Fruit fly (Drosophila melanogaster): ENCODE results near the gene CG1271.

Gene CG1271

DNA sequence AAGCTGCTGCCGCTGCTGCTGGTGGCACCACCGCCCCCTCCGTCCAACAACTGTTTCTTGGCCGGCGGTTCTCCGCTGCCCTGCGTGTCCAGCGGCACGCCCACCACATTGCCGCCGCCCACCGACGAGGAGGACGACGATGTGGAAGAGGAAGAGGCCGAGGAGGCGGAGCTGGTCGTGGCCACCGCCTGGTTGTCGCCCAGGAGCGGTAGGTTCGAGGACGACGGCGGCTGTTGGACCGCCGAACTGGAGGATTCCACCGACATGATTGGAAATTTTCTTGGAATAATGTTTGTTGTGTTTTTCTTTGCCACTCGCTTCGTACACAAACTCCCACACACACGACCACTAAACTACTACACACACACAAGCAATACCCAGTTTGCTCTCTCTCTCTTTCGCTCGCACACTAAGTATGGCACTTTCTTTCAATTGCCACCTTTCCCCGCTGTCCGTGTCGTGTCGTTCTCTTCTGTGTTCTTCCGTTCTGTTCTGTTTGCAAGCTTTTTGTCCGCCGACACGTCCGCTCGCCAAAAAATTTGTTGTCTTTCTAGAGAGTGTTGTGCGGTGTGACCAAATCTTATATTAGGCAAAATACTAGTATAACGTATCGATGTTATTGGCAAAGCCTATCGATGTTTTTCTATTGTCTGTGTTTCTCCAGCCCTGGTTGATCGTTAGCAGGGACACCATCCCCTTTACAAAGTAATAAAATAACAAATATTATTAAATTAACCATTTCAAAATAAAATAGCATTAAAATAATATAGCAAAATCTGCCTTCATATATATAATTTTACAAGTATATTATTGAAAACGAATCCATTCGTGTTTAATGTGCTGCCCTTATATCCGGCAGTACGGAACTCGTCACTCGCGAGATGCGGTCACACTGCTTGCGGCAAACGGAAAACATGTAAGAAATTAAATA is 18.2 kb downstream of the CG1271 start, which contains the start of the genes CG32486 and PAN3 (continued):
- TF ChIP-seq CG1233 (GFP tag; optimal IDR thresholded peaks at IDR 0.05) (peak; percentile 6), Sry-δ (GFP tag; optimal IDR thresholded peaks at IDR 0.05) (peak; percentile 63), klu (GFP tag; IDR thresholded peaks at IDR 0.05) (no peak), CG10267 (tag; optimal IDR thresholded peaks at IDR 0.05) (peak; percentile 80), CG4404 (GFP tag; IDR thresholded peaks at IDR 0.05) (no peak), knrl (GFP tag; IDR thresholded peaks at IDR 0.05; ENCODE audit: partially characterized antibody) (peak; percentile 86), nmo (GFP tag; optimal IDR thresholded peaks at IDR 0.05) (peak; percentile 83), CG11093 (GFP tag; IDR thresholded peaks at IDR 0.05) (no peak), CG31365 (tag; optimal IDR thresholded peaks at IDR 0.05) (peak; percentile 35), CG4424 (GFP tag; optimal IDR thresholded peaks at IDR 0.05) (peak; percentile 42), CG6272 (GFP tag; IDR thresholded peaks at IDR 0.05) (peak; percentile 33; the same call in 1 of the 2 replicates), CG6765 (GFP tag; optimal IDR thresholded peaks at IDR 0.05) (peak; percentile 25), CG2712 (tag; optimal IDR thresholded peaks at IDR 0.05) (peak; percentile 66), MESR4 (GFP tag; optimal IDR thresholded peaks at IDR 0.05) (peak; percentile 44), gem (tag; optimal IDR thresholded peaks at IDR 0.05) (peak; percentile 54), CG12219 (GFP tag; optimal IDR thresholded peaks at IDR 0.05) (no peak), crol (GFP tag; IDR thresholded peaks at IDR 0.05) (peak; percentile 97), dpn (GFP tag; optimal IDR thresholded peaks at IDR 0.05) (peak; percentile 21 to 46), Elba2 (GFP tag; optimal IDR thresholded peaks at IDR 0.05) (peak; percentile 1), Side (GFP tag; optimal IDR thresholded peaks at IDR 0.05) (peak; percentile 69), Nf-YA (GFP tag; IDR thresholded peaks at IDR 0.05) (no peak), gce (GFP tag; IDR thresholded peaks at IDR 0.05) (peak; percentile 52; the same call in 1 of the 3 replicates), Hey (tag; optimal IDR thresholded peaks at IDR 0.05) (peak; percentile 47), HmgZ (tag; optimal IDR thresholded peaks at IDR 0.05) (peak; percentile 88), CG7556 (GFP tag; optimal IDR thresholded peaks at IDR 0.05) (no peak), oc (tag; optimal IDR thresholded peaks at IDR 0.05) (peak; percentile 43), NfI (GFP tag; optimal IDR thresholded peaks at IDR 0.05) (peak; percentile 45), repo (GFP tag; optimal IDR thresholded peaks at IDR 0.05) (peak; percentile 70), jigr1 (GFP tag; IDR thresholded peaks at IDR 0.05) (no peak), CG6791 (GFP tag; IDR thresholded peaks at IDR 0.05; ENCODE audit: partially characterized antibody) (peak; percentile 83), Awh (GFP tag; IDR thresholded peaks at IDR 0.05) (peak; percentile 51; the same call in 1 of the 2 replicates), gsb-n (tag; optimal IDR thresholded peaks at IDR 0.05) (peak; percentile 38), PHDP (tag; optimal IDR thresholded peaks at IDR 0.05) (peak; percentile 47), tup (GFP tag; optimal IDR thresholded peaks at IDR 0.05) (no peak), CG10462 (GFP tag; optimal IDR thresholded peaks at IDR 0.05) (no peak), CG17829 (tag; optimal IDR thresholded peaks at IDR 0.05) (peak; percentile 71), Hsf (GFP tag; optimal IDR thresholded peaks at IDR 0.05) (peak; percentile 10), gsb (GFP tag; IDR thresholded peaks at IDR 0.05) (peak; percentile 38), tna (GFP tag; IDR thresholded peaks at IDR 0.05; ENCODE audit: partially characterized antibody) (peak; percentile 56), disco-r (GFP tag; optimal IDR thresholded peaks at IDR 0.05) (peak; percentile 6), grau (tag; optimal IDR thresholded peaks at IDR 0.05) (peak; percentile 56), unc-4 (GFP tag; IDR thresholded peaks at IDR 0.05; ENCODE audit: partially characterized antibody) (peak; percentile 89), zfh2 (GFP tag; optimal IDR thresholded peaks at IDR 0.05) (no peak), usp (GFP tag; optimal IDR thresholded peaks at IDR 0.05) (no peak), CG17802 (tag; optimal IDR thresholded peaks at IDR 0.05) (no peak), CG17328 (GFP tag; IDR thresholded peaks at IDR 0.05) (peak; percentile 53), CG18599 (GFP tag; optimal IDR thresholded peaks at IDR 0.05) (peak; percentile 53), Dad (GFP tag; optimal IDR thresholded peaks at IDR 0.05) (peak; percentile 47)
